Fruit fly (Drosophila melanogaster) whole organism: ENCODE data around the gene Scr.

ENCODE experiments used
- CG8478 ChIP-seq: fragments of >200 bp; optimal IDR thresholded peaks from 2 replicates; lab custom pipeline; 2018; ENCODE audit warnings: inconsistent platforms
- Dll ChIP-seq: fragments of >200 bp; optimal IDR thresholded peaks from 2 replicates; lab custom pipeline; 2017
- EcR ChIP-seq, 2 experiments: fragments of >200 bp; optimal IDR thresholded peaks; 2 replicates each; lab custom pipeline; 2017; ENCODE audit warnings: missing biosample characterization in 2 of 2, missing genetic modification characterization in 2 of 2, missing genetic modification reagents in 2 of 2
- pan ChIP-seq: fragments of >200 bp; optimal IDR thresholded peaks from 2 replicates; lab custom pipeline; 2017
- psq ChIP-seq: fragments of >200 bp; optimal IDR thresholded peaks from 2 replicates; lab custom pipeline; 2017
- usp ChIP-seq: fragments of >200 bp; optimal IDR thresholded peaks from 2 replicates; lab custom pipeline; 2017; ENCODE audit warnings: missing biosample characterization, missing genetic modification characterization, mixed read lengths

Scr gene

dm6 chr3R:6849866-6850265, at the start of gene Scr:
Scr (minus strand) TSS chr3R:6849981.
- TF ChIP-seq Dll, result no peak
- no peak for TF ChIP-seq EcR (GFP tag; optimal IDR thresholded peaks at IDR 0.05; lab: Kevin White, UChicago)
- no peak for TF ChIP-seq CG8478 (lab: Kevin White, UChicago)
- TF ChIP-seq psq (lab: Kevin White, UChicago), result no peak
- no peak for TF ChIP-seq usp (GFP tag; lab: Kevin White, UChicago)

dm6 chr3R:6898922-6899321, 49.1 kb upstream of the Scr start:
- TF ChIP-seq Dll, result no peak
- TF ChIP-seq psq (lab: Kevin White, UChicago), result no peak
- no peak for TF ChIP-seq CG8478 (lab: Kevin White, UChicago)
- no peak for TF ChIP-seq EcR (GFP tag; optimal IDR thresholded peaks at IDR 0.05; lab: Kevin White, UChicago)
- no peak for TF ChIP-seq pan (lab: Kevin White, UChicago)
- no peak for TF ChIP-seq usp (GFP tag; lab: Kevin White, UChicago)

dm6 chr3R:6893137-6893578, 43.4 kb upstream of the Scr start:
- TF ChIP-seq Dll (peak; percentile 35), pan (lab: Kevin White, UChicago) (no peak), EcR (GFP tag; optimal IDR thresholded peaks at IDR 0.05; lab: Kevin White, UChicago) (no peak), CG8478 (lab: Kevin White, UChicago) (peak; percentile 62)

dm6 chr3R:6888795-6889194, 39.0 kb upstream of the Scr start:
- TF ChIP-seq usp (GFP tag; lab: Kevin White, UChicago), result no peak
- no peak for TF ChIP-seq psq (lab: Kevin White, UChicago)
- no peak for TF ChIP-seq CG8478 (lab: Kevin White, UChicago)
- TF ChIP-seq pan (lab: Kevin White, UChicago), result no peak
- no peak for TF ChIP-seq Dll
- TF ChIP-seq EcR (GFP tag; optimal IDR thresholded peaks at IDR 0.05; lab: Kevin White, UChicago), result no peak

dm6 chr3R:6885182-6885789, 35.5 kb upstream of the Scr start:
- TF ChIP-seq CG8478 (lab: Kevin White, UChicago) (no peak), EcR (GFP tag; optimal IDR thresholded peaks at IDR 0.05; lab: Kevin White, UChicago) (no peak), usp (GFP tag; lab: Kevin White, UChicago) (no peak), pan (lab: Kevin White, UChicago) (no peak), psq (lab: Kevin White, UChicago) (no peak), Dll (no peak)

- TF ChIP-seq usp (GFP tag; lab: Kevin White, UChicago), result no peak
- no peak for TF ChIP-seq CG8478 (lab: Kevin White, UChicago)
- no peak for TF ChIP-seq Dll
- TF ChIP-seq psq (lab: Kevin White, UChicago), result no peak
- no peak for TF ChIP-seq EcR (GFP tag; optimal IDR thresholded peaks at IDR 0.05; lab: Kevin White, UChicago)
- no peak for TF ChIP-seq pan (lab: Kevin White, UChicago)
Observed at dm6 chr3R:6881264-6882014, 31.7 kb upstream of the Scr start.

dm6 chr3R:6870836-6871235, 21.1 kb upstream of the Scr start:
- TF ChIP-seq pan (lab: Kevin White, UChicago), result no peak
- TF ChIP-seq usp (GFP tag; lab: Kevin White, UChicago), result no peak
- TF ChIP-seq CG8478 (lab: Kevin White, UChicago), result no peak
- TF ChIP-seq psq (lab: Kevin White, UChicago), result no peak
- no peak for TF ChIP-seq EcR (GFP tag; optimal IDR thresholded peaks at IDR 0.05; lab: Kevin White, UChicago)
- no peak for TF ChIP-seq Dll

- TF ChIP-seq Dll (no peak), CG8478 (lab: Kevin White, UChicago) (no peak), psq (lab: Kevin White, UChicago) (no peak), usp (GFP tag; lab: Kevin White, UChicago) (no peak), pan (lab: Kevin White, UChicago) (no peak), EcR (GFP tag; optimal IDR thresholded peaks at IDR 0.05; lab: Kevin White, UChicago) (no peak)
Observed at dm6 chr3R:6869297-6869696, 19.5 kb upstream of the Scr start.

- TF ChIP-seq usp (GFP tag; lab: Kevin White, UChicago) (no peak), psq (lab: Kevin White, UChicago) (no peak), Dll (no peak), CG8478 (lab: Kevin White, UChicago) (no peak), pan (lab: Kevin White, UChicago) (no peak), EcR (GFP tag; optimal IDR thresholded peaks at IDR 0.05; lab: Kevin White, UChicago) (no peak)
Observed at dm6 chr3R:6868212-6868611, 18.4 kb upstream of the Scr start.

dm6 chr3R:6863769-6864393, 14.1 kb upstream of the Scr start, which contains the start of gene ftz:
ftz (plus strand) TSS chr3R:6864324.
- TF ChIP-seq EcR (GFP tag; optimal IDR thresholded peaks at IDR 0.05; lab: Kevin White, UChicago), result no peak
- no peak for TF ChIP-seq pan (lab: Kevin White, UChicago)
- no peak for TF ChIP-seq CG8478 (lab: Kevin White, UChicago)

- no peak for TF ChIP-seq CG8478 (lab: Kevin White, UChicago)
- TF ChIP-seq EcR (GFP tag; optimal IDR thresholded peaks at IDR 0.05; lab: Kevin White, UChicago), result no peak
- no peak for TF ChIP-seq usp (GFP tag; lab: Kevin White, UChicago)
- TF ChIP-seq pan (lab: Kevin White, UChicago), result no peak
- TF ChIP-seq psq (lab: Kevin White, UChicago), result no peak
Observed at dm6 chr3R:6862577-6862976, 12.8 kb upstream of the Scr start.
